Fruit fly (Drosophila melanogaster) Kc167 (cell line): ENCODE data around the gene Eig71Ee.

Experiments used
- Myc ChIP-seq: fragments of >200 bp; optimal IDR thresholded peaks from 2 replicates; lab custom pipeline; 2017; ENCODE audit warnings: missing external identifiers
- Sin3A ChIP-seq: fragments of >200 bp; optimal IDR thresholded peaks from 2 replicates; lab custom pipeline; 2018; ENCODE audit warnings: missing external identifiers
- h ChIP-seq: fragments of >200 bp; optimal IDR thresholded peaks from 3 replicates; lab custom pipeline; 2018; ENCODE audit warnings: missing external identifiers

dm6 chr3L:15703330-15704119 lies 47.7 kb upstream of the Eig71Ee start:
- TF ChIP-seq Sin3A (lab: Kevin White, UChicago) (no peak), h (lab: Kevin White, UChicago) (no peak), Myc (lab: Kevin White, UChicago) (no peak)
